Worm (Caenorhabditis elegans): ENCODE measurements around the gene F45E10.2.

ce11 chrII:11103052-11103451 is 47.9 kb upstream of the F45E10.2 start:
- no peak for TF ChIP-seq ztf-11 (tag; optimal IDR thresholded peaks at IDR 0.05)
- TF ChIP-seq egl-27 (tag; optimal IDR thresholded peaks at IDR 0.05): no peak
- TF ChIP-seq ceh-88 (GFP tag; IDR thresholded peaks at IDR 0.05): no peak
- peak in 2 of 3 experiments; percentile 9 to 73 for TF ChIP-seq ceh-82 (tag; optimal IDR thresholded peaks at IDR 0.05)
- peak; percentile 78 for TF ChIP-seq blmp-1 (tag; optimal IDR thresholded peaks at IDR 0.05)
- TF ChIP-seq pag-3 (tag; optimal IDR thresholded peaks at IDR 0.05; ENCODE audit: borderline replicate concordance, insufficient read depth): no peak
